Fruit fly (Drosophila melanogaster) whole organism, adult: ENCODE data around the gene ssp5.

Experiments used
- CG11617 ChIP-seq: fragments of 200-800 bp; sonication (Bioruptor generic); optimal IDR thresholded peaks from 2 replicates; lab custom pipeline; 2017; ENCODE audit warnings: mild to moderate bottlenecking, missing biosample characterization, missing genetic modification reagents, missing genetic modification characterization
- CG12768 ChIP-seq: fragments of 200-800 bp; sonication (Bioruptor generic); optimal IDR thresholded peaks from 2 replicates; lab custom pipeline; 2017; ENCODE audit warnings: missing biosample characterization, missing genetic modification characterization, mild to moderate bottlenecking, moderate library complexity, missing genetic modification reagents
- CG1620 ChIP-seq: fragments of 200-800 bp; sonication (Bioruptor generic); optimal IDR thresholded peaks from 2 replicates; lab custom pipeline; 2016; ENCODE audit warnings: missing biosample characterization, missing genetic modification characterization
- CG33017 ChIP-seq: fragments of 200-800 bp; sonication (Bioruptor generic); optimal IDR thresholded peaks from 2 replicates; lab custom pipeline; 2018; ENCODE audit warnings: missing biosample characterization, mild to moderate bottlenecking, missing genetic modification characterization, moderate library complexity
- CG7045 ChIP-seq: fragments of 200-800 bp; sonication (Bioruptor generic); optimal IDR thresholded peaks from 2 replicates; lab custom pipeline; 2017; ENCODE audit warnings: missing biosample characterization, mild to moderate bottlenecking, missing genetic modification characterization
- Hr96 ChIP-seq: fragments of 200-800 bp; sonication (Bioruptor generic); optimal IDR thresholded peaks from 2 replicates; lab custom pipeline; 2016; ENCODE audit warnings: missing biosample characterization, missing genetic modification characterization
- Mnt ChIP-seq: fragments of 200-800 bp; sonication (Bioruptor generic); optimal IDR thresholded peaks from 2 replicates; lab custom pipeline; 2016; ENCODE audit warnings: missing biosample characterization, mild to moderate bottlenecking, missing genetic modification characterization
- bab1 ChIP-seq: fragments of 200-800 bp; sonication (Bioruptor generic); optimal IDR thresholded peaks from 3 replicates; lab custom pipeline; 2019; ENCODE audit warnings: missing biosample characterization, mild to moderate bottlenecking, missing genetic modification characterization, moderate library complexity
- kay ChIP-seq: fragments of 200-800 bp; sonication (Bioruptor generic); peaks from one replicate; lab custom pipeline; 2016; ENCODE audit warnings: missing biosample characterization, missing genetic modification characterization, borderline replicate concordance
- ovo ChIP-seq: fragments of 200-800 bp; sonication (Bioruptor generic); optimal IDR thresholded peaks from 2 replicates; lab custom pipeline; 2016; ENCODE audit warnings: missing biosample characterization, missing genetic modification characterization
- pad ChIP-seq: fragments of 200-800 bp; sonication (Bioruptor generic); optimal IDR thresholded peaks from 3 replicates; lab custom pipeline; 2017; ENCODE audit warnings: missing biosample characterization, missing genetic modification characterization, mild to moderate bottlenecking, moderate library complexity, missing genetic modification reagents
- toe ChIP-seq: fragments of 200-800 bp; sonication (Bioruptor generic); optimal IDR thresholded peaks from 2 replicates; lab custom pipeline; 2016; ENCODE audit warnings: missing biosample characterization, missing genetic modification characterization

dm6 chr3R:11984862-11985261 lies 48.1 kb upstream of the ssp5 start:
- TF ChIP-seq bab1 (GFP tag; lab: Kevin White, UChicago) (no peak), pad (GFP tag; lab: Kevin White, UChicago) (no peak), ovo (no peak), CG11617 (GFP tag; lab: Kevin White, UChicago) (no peak), Hr96 (GFP tag; lab: Kevin White, UChicago) (no peak), kay (GFP tag; lab: Kevin White, UChicago) (no peak), CG7045 (GFP tag; lab: Kevin White, UChicago) (no peak), CG1620 (GFP tag; lab: Kevin White, UChicago) (no peak), Mnt (GFP tag; lab: Kevin White, UChicago) (no peak), toe (GFP tag; lab: Kevin White, UChicago) (no peak), CG12768 (GFP tag; lab: Kevin White, UChicago) (no peak), CG33017 (tag; lab: Kevin White, UChicago) (no peak)
